Worm (Caenorhabditis elegans): ENCODE results near the gene rpb-6.

ce11 chrII:10542654-10543456 is 36.3 kb upstream of the rpb-6 start:
- TF ChIP-seq him-1 (tag; optimal IDR thresholded peaks at IDR 0.05) (no peak), dao-5 (tag; optimal IDR thresholded peaks at IDR 0.05) (no peak)

Data from whole organism, L4/young adult.